Fruit fly (Drosophila melanogaster): ENCODE data around the gene CG5674.

- no peak for TF ChIP-seq h (optimal IDR thresholded peaks at IDR 0.05)
- TF ChIP-seq psq (optimal IDR thresholded peaks at IDR 0.05): no peak
- TF ChIP-seq ttk (optimal IDR thresholded peaks at IDR 0.05): no peak
- TF ChIP-seq Sin3A (optimal IDR thresholded peaks at IDR 0.05): no peak
- no peak for TF ChIP-seq Myc (optimal IDR thresholded peaks at IDR 0.05)
- TF ChIP-seq insv (optimal IDR thresholded peaks at IDR 0.05): no peak
Observed at dm6 chr2L:18002149-18002548, 39.0 kb downstream of the CG5674 start.
